Fruit fly (Drosophila melanogaster) whole organism, embryonic: Measurements from ENCODE around the gene CG3347.
A peak's percentile ranks its signal among the peaks of the same experiment; 100 is the strongest.

Source experiments
- Adf1 ChIP-seq: fragments of 200-800 bp; sonication (Bioruptor generic); IDR thresholded peaks from 2 replicates; pipeline ENCODE4 v1.3.6; 2022; ENCODE audit warnings: missing biosample characterization, missing genetic modification characterization
- B-H1 ChIP-seq: fragments of 200-800 bp; sonication (Bioruptor generic); IDR thresholded peaks from 3 replicates; pipeline ENCODE4 v1.3.6; 2022; ENCODE audit warnings: missing biosample characterization, missing genetic modification characterization
- Bdp1 ChIP-seq: fragments of 200-800 bp; sonication (Bioruptor generic); optimal IDR thresholded peaks from 3 replicates; lab custom pipeline; 2016; ENCODE audit warnings: missing biosample characterization, missing genetic modification characterization
- Bgb ChIP-seq: fragments of 200-800 bp; sonication (Bioruptor generic); IDR thresholded peaks from 2 replicates; pipeline ENCODE4 v1.3.6; 2022; ENCODE audit warnings: missing biosample characterization, missing genetic modification characterization; ENCODE audit not compliant: partially characterized antibody
- C15 ChIP-seq: fragments of 200-800 bp; sonication (Bioruptor generic); IDR thresholded peaks from 3 replicates; pipeline ENCODE4 v1.3.6; 2022; ENCODE audit warnings: missing biosample characterization, missing genetic modification characterization
- CG13296 ChIP-seq: fragments of 200-800 bp; sonication (Bioruptor generic); optimal IDR thresholded peaks from 3 replicates; lab custom pipeline; 2018; ENCODE audit warnings: missing biosample characterization, mild to moderate bottlenecking, missing genetic modification characterization
- CG13894 ChIP-seq: fragments of 200-800 bp; sonication (Bioruptor generic); optimal IDR thresholded peaks from 3 replicates; lab custom pipeline; 2018; ENCODE audit warnings: missing biosample characterization, mild to moderate bottlenecking, missing genetic modification characterization, moderate library complexity
- CG14667 ChIP-seq: fragments of 200-800 bp; sonication (Bioruptor generic); IDR thresholded peaks from 2 replicates; pipeline ENCODE4 v1.3.6; 2022; ENCODE audit warnings: missing biosample characterization, missing genetic modification characterization
- CG15514 ChIP-seq: fragments of 200-800 bp; sonication (Bioruptor generic); optimal IDR thresholded peaks from 3 replicates; lab custom pipeline; 2017; ENCODE audit warnings: missing biosample characterization, missing genetic modification characterization, mild to moderate bottlenecking, moderate library complexity, missing genetic modification reagents
- CG15696 ChIP-seq: fragments of 200-800 bp; sonication (Bioruptor generic); optimal IDR thresholded peaks from 2 replicates; lab custom pipeline; 2019; ENCODE audit warnings: missing biosample characterization, mild to moderate bottlenecking, missing genetic modification characterization, moderate library complexity
- CG1792 ChIP-seq: fragments of 200-800 bp; sonication (Bioruptor generic); optimal IDR thresholded peaks from 2 replicates; lab custom pipeline; 2016; ENCODE audit warnings: missing biosample characterization, missing genetic modification characterization
- CG2116 ChIP-seq: fragments of 200-800 bp; sonication (Bioruptor generic); optimal IDR thresholded peaks from 3 replicates; lab custom pipeline; 2018; ENCODE audit warnings: missing biosample characterization, mild to moderate bottlenecking, missing genetic modification characterization
- CG2678 ChIP-seq: fragments of 200-800 bp; sonication (Bioruptor generic); optimal IDR thresholded peaks from 3 replicates; lab custom pipeline; 2019; ENCODE audit warnings: missing biosample characterization, mild to moderate bottlenecking, missing genetic modification characterization, moderate library complexity
- CG32772 ChIP-seq: fragments of 200-800 bp; sonication (Bioruptor generic); IDR thresholded peaks from 2 replicates; pipeline ENCODE4 v1.3.6; 2022; ENCODE audit warnings: missing biosample characterization, missing genetic modification characterization
- CG3407 ChIP-seq: fragments of 200-800 bp; sonication (Bioruptor generic); optimal IDR thresholded peaks from 2 replicates; lab custom pipeline; 2018; ENCODE audit warnings: missing biosample characterization, mild to moderate bottlenecking, missing genetic modification characterization
- CG6175 ChIP-seq: fragments of 200-800 bp; sonication (Bioruptor generic); IDR thresholded peaks from 3 replicates; pipeline ENCODE4 v1.3.6; 2022; ENCODE audit warnings: missing biosample characterization, missing genetic modification characterization
- CG6689 ChIP-seq: fragments of 200-800 bp; sonication (Bioruptor generic); IDR thresholded peaks from 2 replicates; pipeline ENCODE4 v1.3.6; 2022; ENCODE audit warnings: missing biosample characterization, missing genetic modification characterization
- CG8290 ChIP-seq, 3 experiments: fragments of 200-800 bp; sonication (Bioruptor generic); optimal IDR thresholded peaks; 2 replicates each; lab custom pipeline; 2016 to 2019; ENCODE audit warnings: missing biosample characterization in 3 of 3, missing genetic modification characterization in 3 of 3, mild to moderate bottlenecking in 2 of 3, moderate library complexity in 1 of 3
- CkIIα-i1 ChIP-seq: fragments of 200-800 bp; sonication (Bioruptor generic); IDR thresholded peaks from 2 replicates; pipeline ENCODE4 v1.3.6; 2022; ENCODE audit warnings: missing biosample characterization, missing genetic modification characterization
- D ChIP-seq, 2 experiments: fragments of 200-800 bp in 1 of 2; fragments of >200 bp in 1 of 2; sonication (Bioruptor generic) in 1 of 2; optimal IDR thresholded peaks; 2 replicates in 1 of 2; 3 replicates in 1 of 2; lab custom pipeline; 2017; ENCODE audit warnings: mild to moderate bottlenecking in 1 of 2, missing biosample characterization in 1 of 2, missing genetic modification characterization in 1 of 2, missing genetic modification reagents in 1 of 2
- D19A ChIP-seq: fragments of 200-800 bp; optimal IDR thresholded peaks from 3 replicates; lab custom pipeline; 2019; ENCODE audit warnings: missing biosample characterization, mild to moderate bottlenecking, missing genetic modification characterization, moderate library complexity
- Deaf1 ChIP-seq: fragments of 200-800 bp; optimal IDR thresholded peaks from 3 replicates; lab custom pipeline; 2019; ENCODE audit warnings: missing biosample characterization, mild to moderate bottlenecking, missing genetic modification characterization, moderate library complexity
- Fer2 ChIP-seq: fragments of 200-800 bp; sonication (Bioruptor generic); optimal IDR thresholded peaks from 2 replicates; lab custom pipeline; 2018; ENCODE audit warnings: missing biosample characterization, mild to moderate bottlenecking, missing genetic modification characterization, moderate library complexity
- H15 ChIP-seq: fragments of 200-800 bp; sonication (Bioruptor generic); IDR thresholded peaks from 3 replicates; pipeline ENCODE4 v1.3.6; 2022; ENCODE audit warnings: missing biosample characterization, missing genetic modification characterization
- HLHmδ ChIP-seq: fragments of 200-800 bp; sonication (Bioruptor generic); optimal IDR thresholded peaks from 2 replicates; lab custom pipeline; 2018; ENCODE audit warnings: missing biosample characterization, mild to moderate bottlenecking, missing genetic modification characterization, moderate library complexity
- Hey ChIP-seq: fragments of 200-800 bp; sonication (Bioruptor generic); optimal IDR thresholded peaks from 3 replicates; lab custom pipeline; 2018; ENCODE audit warnings: missing biosample characterization, mild to moderate bottlenecking, missing genetic modification characterization
- Med ChIP-seq: fragments of 200-800 bp; sonication (Bioruptor generic); peaks from one replicate; lab custom pipeline; 2016; ENCODE audit warnings: missing biosample characterization, missing genetic modification characterization, mild to moderate bottlenecking, inconsistent platforms, moderate library complexity
- Meics ChIP-seq: fragments of 200-800 bp; sonication (Bioruptor generic); optimal IDR thresholded peaks from 2 replicates; lab custom pipeline; 2017; ENCODE audit warnings: missing biosample characterization, mild to moderate bottlenecking, missing genetic modification characterization
- Nf-YB ChIP-seq: fragments of 200-800 bp; sonication (Bioruptor generic); optimal IDR thresholded peaks from 3 replicates; lab custom pipeline; 2019; ENCODE audit warnings: missing biosample characterization, mild to moderate bottlenecking, missing genetic modification characterization, moderate library complexity
- Nf-YC ChIP-seq: fragments of 200-800 bp; optimal IDR thresholded peaks from 3 replicates; lab custom pipeline; 2019; ENCODE audit warnings: missing biosample characterization, mild to moderate bottlenecking, missing genetic modification characterization, moderate library complexity
- Xrp1 ChIP-seq: fragments of 200-800 bp; sonication (Bioruptor generic); IDR thresholded peaks from 2 replicates; pipeline ENCODE4 v1.3.6; 2022; ENCODE audit warnings: missing biosample characterization, missing genetic modification characterization
- YL-1 ChIP-seq: fragments of 200-800 bp; sonication (Bioruptor generic); optimal IDR thresholded peaks from 3 replicates; lab custom pipeline; 2017; ENCODE audit warnings: missing biosample characterization, mild to moderate bottlenecking, missing genetic modification characterization
- ato ChIP-seq: fragments of 200-800 bp; sonication (Bioruptor generic); IDR thresholded peaks from 2 replicates; pipeline ENCODE4 v1.3.6; 2022; ENCODE audit warnings: missing biosample characterization, missing genetic modification characterization; ENCODE audit not compliant: partially characterized antibody
- az2 ChIP-seq: fragments of 200-800 bp; sonication (Bioruptor generic); optimal IDR thresholded peaks from 3 replicates; lab custom pipeline; 2016; ENCODE audit warnings: missing biosample characterization, missing genetic modification characterization
- bigmax ChIP-seq: fragments of 200-800 bp; sonication (Bioruptor generic); optimal IDR thresholded peaks from 2 replicates; lab custom pipeline; 2018; ENCODE audit warnings: missing biosample characterization, mild to moderate bottlenecking, missing genetic modification characterization
- bsh ChIP-seq, 2 experiments: fragments of 200-800 bp; sonication (Bioruptor generic); optimal IDR thresholded peaks; 2 replicates each; lab custom pipeline; 2017 to 2018; ENCODE audit warnings: mild to moderate bottlenecking in 2 of 2, missing biosample characterization in 2 of 2, missing genetic modification characterization in 2 of 2, moderate library complexity in 1 of 2
- crol ChIP-seq: fragments of 200-800 bp; sonication (Bioruptor generic); IDR thresholded peaks from 2 replicates; pipeline ENCODE4 v1.3.6; 2022; ENCODE audit warnings: missing biosample characterization, missing genetic modification characterization
- dm ChIP-seq: fragments of 200-800 bp; sonication (Bioruptor generic); optimal IDR thresholded peaks from 3 replicates; lab custom pipeline; 2016; ENCODE audit warnings: missing biosample characterization, missing genetic modification characterization
- dpn ChIP-seq, 2 experiments: fragments of 200-800 bp; sonication (Bioruptor generic); optimal IDR thresholded peaks; 3 replicates each; lab custom pipeline; 2016; ENCODE audit warnings: missing biosample characterization in 2 of 2, missing genetic modification characterization in 2 of 2
- fu2 ChIP-seq: fragments of 200-800 bp; sonication (Bioruptor generic); optimal IDR thresholded peaks from 2 replicates; lab custom pipeline; 2016; ENCODE audit warnings: missing biosample characterization, missing genetic modification characterization
- gem ChIP-seq: fragments of 200-800 bp; sonication (Bioruptor generic); optimal IDR thresholded peaks from 2 replicates; lab custom pipeline; 2019; ENCODE audit warnings: missing biosample characterization, mild to moderate bottlenecking, missing genetic modification characterization, moderate library complexity
- gsb ChIP-seq: fragments of 200-800 bp; sonication (Bioruptor generic); IDR thresholded peaks from 2 replicates; pipeline ENCODE4 v1.3.6; 2022; ENCODE audit warnings: missing biosample characterization, missing genetic modification characterization
- her ChIP-seq: fragments of 200-800 bp; sonication (Bioruptor generic); optimal IDR thresholded peaks from 2 replicates; lab custom pipeline; 2016; ENCODE audit warnings: missing biosample characterization, missing genetic modification characterization
- lilli ChIP-seq: fragments of 200-800 bp; sonication (Bioruptor generic); optimal IDR thresholded peaks from 3 replicates; lab custom pipeline; 2016; ENCODE audit warnings: missing biosample characterization, missing genetic modification characterization
- mirr ChIP-seq: fragments of 200-800 bp; sonication (Bioruptor generic); optimal IDR thresholded peaks from 3 replicates; lab custom pipeline; 2018; ENCODE audit warnings: missing biosample characterization, mild to moderate bottlenecking, missing genetic modification characterization
- nau ChIP-seq: fragments of 200-800 bp; sonication (Bioruptor generic); optimal IDR thresholded peaks from 3 replicates; lab custom pipeline; 2017; ENCODE audit warnings: missing biosample characterization, mild to moderate bottlenecking, missing genetic modification characterization, missing genetic modification reagents
- ro ChIP-seq: fragments of 200-800 bp; sonication (Bioruptor generic); IDR thresholded peaks from 2 replicates; pipeline ENCODE4 v1.3.6; 2022; ENCODE audit warnings: missing biosample characterization, missing genetic modification characterization
- run ChIP-seq: fragments of 200-800 bp; sonication (Bioruptor generic); optimal IDR thresholded peaks from 3 replicates; lab custom pipeline; 2018; ENCODE audit warnings: missing biosample characterization, mild to moderate bottlenecking, missing genetic modification characterization
- sna ChIP-seq: fragments of 200-800 bp; sonication (Bioruptor generic); IDR thresholded peaks from 2 replicates; pipeline ENCODE4 v1.3.6; 2022; ENCODE audit warnings: missing biosample characterization, missing genetic modification characterization; ENCODE audit not compliant: partially characterized antibody
- trh ChIP-seq: fragments of 200-800 bp; sonication (Bioruptor generic); optimal IDR thresholded peaks from 2 replicates; lab custom pipeline; 2016; ENCODE audit warnings: missing biosample characterization, missing genetic modification characterization

Gene CG3347

dm6 chr2L:3319731-3320295, 50.6 kb downstream of the CG3347 start, which contains the start of the genes Fign and CG8837 (continued):
- no peak for TF ChIP-seq Bdp1 (GFP tag; lab: Kevin White, UChicago)
- peak; percentile 94 for TF ChIP-seq Bgb (GFP tag; lab: Robert Waterston, UW)
- TF ChIP-seq gsb, result no peak
- TF ChIP-seq az2 (GFP tag; lab: Kevin White, UChicago), result no peak
- TF ChIP-seq Hey (tag; lab: Kevin White, UChicago), result no peak
- no peak for TF ChIP-seq YL-1
- no peak for TF ChIP-seq mirr (GFP tag; lab: Kevin White, UChicago)
- no peak for TF ChIP-seq Adf1 (GFP tag; lab: Robert Waterston, UW)
- TF ChIP-seq CG3407 (GFP tag; lab: Kevin White, UChicago), result no peak
- no peak for TF ChIP-seq C15
- TF ChIP-seq D (optimal IDR thresholded peaks at IDR 0.05; lab: Kevin White, UChicago), result no peak
- TF ChIP-seq D (GFP tag; optimal IDR thresholded peaks at IDR 0.05; lab: Kevin White, UChicago), result no peak
- no peak for TF ChIP-seq CG8290 (GFP tag; optimal IDR thresholded peaks at IDR 0.05; lab: Kevin White, UChicago)
- no peak for TF ChIP-seq CG8290 (tag; optimal IDR thresholded peaks at IDR 0.05; lab: Kevin White, UChicago)
- peak; percentile 84 for TF ChIP-seq sna (GFP tag; lab: Robert Waterston, UW)
- TF ChIP-seq dpn (GFP tag; optimal IDR thresholded peaks at IDR 0.05; lab: Kevin White, UChicago), result no peak
- no peak for TF ChIP-seq HLHmδ (GFP tag; lab: Kevin White, UChicago)
- no peak for TF ChIP-seq crol (GFP tag; lab: Robert Waterston, UW)
- no peak for TF ChIP-seq CG13894 (tag; lab: Kevin White, UChicago)
- TF ChIP-seq CG14667, result no peak
- TF ChIP-seq ato (GFP tag; lab: Robert Waterston, UW), result peak; percentile 93
- no peak for TF ChIP-seq run (tag; lab: Kevin White, UChicago)
- no peak for TF ChIP-seq CG6689 (GFP tag; lab: Robert Waterston, UW)
- TF ChIP-seq Nf-YB (GFP tag; lab: Kevin White, UChicago), result no peak
- TF ChIP-seq Med (GFP tag; lab: Kevin White, UChicago), result peak; percentile 52
- TF ChIP-seq Deaf1 (tag; lab: Kevin White, UChicago), result no peak
- TF ChIP-seq gem (tag; lab: Kevin White, UChicago), result no peak
- no peak for TF ChIP-seq Meics (GFP tag; lab: Kevin White, UChicago)
- no peak for TF ChIP-seq H15 (GFP tag; lab: Robert Waterston, UW)
- TF ChIP-seq bsh (GFP tag; optimal IDR thresholded peaks at IDR 0.05; lab: Kevin White, UChicago), result no peak
- TF ChIP-seq CG2678 (tag; lab: Kevin White, UChicago), result no peak
- TF ChIP-seq CkIIα-i1 (GFP tag; lab: Robert Waterston, UW), result no peak
- no peak for TF ChIP-seq D19A (tag; lab: Kevin White, UChicago)
- TF ChIP-seq bigmax (GFP tag; lab: Kevin White, UChicago), result no peak
- TF ChIP-seq lilli (GFP tag; lab: Kevin White, UChicago), result no peak
- TF ChIP-seq her (GFP tag; lab: Kevin White, UChicago), result no peak
- TF ChIP-seq CG6175 (GFP tag; lab: Robert Waterston, UW), result no peak
- no peak for TF ChIP-seq CG15696
- TF ChIP-seq nau (GFP tag; lab: Kevin White, UChicago), result no peak
- no peak for TF ChIP-seq trh (GFP tag; lab: Kevin White, UChicago)
- TF ChIP-seq dm, result no peak
- TF ChIP-seq B-H1 (GFP tag; lab: Robert Waterston, UW), result no peak
- TF ChIP-seq CG13296 (GFP tag; lab: Kevin White, UChicago), result no peak
- no peak for TF ChIP-seq CG1792 (GFP tag; lab: Kevin White, UChicago)
- no peak for TF ChIP-seq ro (GFP tag; lab: Robert Waterston, UW)
- no peak for TF ChIP-seq Xrp1
- TF ChIP-seq Nf-YC (tag; lab: Kevin White, UChicago), result no peak
- TF ChIP-seq CG2116 (GFP tag; lab: Kevin White, UChicago), result peak; percentile 73
- TF ChIP-seq CG15514, result peak; percentile 28
- no peak for TF ChIP-seq Fer2 (tag; lab: Kevin White, UChicago)
- no peak for TF ChIP-seq fu2 (GFP tag; lab: Kevin White, UChicago)
- no peak for TF ChIP-seq CG32772
